Worm (Caenorhabditis elegans): ENCODE results near the gene gars-1.

ce11 chrIII:5165745-5166144 lies 2.3 kb upstream of the gars-1 start:
- TF ChIP-seq nhr-28 (tag; optimal IDR thresholded peaks at IDR 0.05) (no peak), nhr-23 (tag; optimal IDR thresholded peaks at IDR 0.05) (no peak), mdl-1 (tag; optimal IDR thresholded peaks at IDR 0.05) (no peak), lin-39 (tag; optimal IDR thresholded peaks at IDR 0.05) (no peak), tbx-2 (tag; optimal IDR thresholded peaks at IDR 0.05) (no peak), ama-1 (optimal IDR thresholded peaks at IDR 0.05) (no peak)

All from whole organism, L3 larva.